Worm (Caenorhabditis elegans) whole organism, L2 larva: ENCODE measurements around the gene cpt-5.

Experiments
- F13H6.1 ChIP-seq: sonication (generic microtip); optimal IDR thresholded peaks from 2 replicates; lab custom pipeline; 2016; ENCODE audit warnings: missing genetic modification characterization, missing compliant biosample characterization
- R02D3.7 ChIP-seq: fragments of 150-350 bp; optimal IDR thresholded peaks from 2 replicates; lab custom pipeline; 2014; ENCODE audit warnings: missing biosample characterization, missing genetic modification characterization
- Y55F3AM.14 ChIP-seq: fragments of 200-800 bp; sonication (Bioruptor generic); optimal IDR thresholded peaks from 2 replicates; lab custom pipeline; 2018; ENCODE audit warnings: mild to moderate bottlenecking, missing genetic modification characterization, missing compliant biosample characterization
- alr-1 ChIP-seq: fragments of 150-350 bp; optimal IDR thresholded peaks from 2 replicates; lab custom pipeline; 2014; ENCODE audit warnings: missing biosample characterization, missing genetic modification characterization
- ama-1 ChIP-seq: fragments of 150-350 bp; optimal IDR thresholded peaks from 2 replicates; lab custom pipeline; 2018; ENCODE audit warnings: inconsistent platforms
- ceh-82 ChIP-seq: fragments of 150-350 bp; optimal IDR thresholded peaks from 2 replicates; lab custom pipeline; 2014; ENCODE audit warnings: missing biosample characterization, missing genetic modification characterization
- crh-2 ChIP-seq: sonication (generic microtip); optimal IDR thresholded peaks from 2 replicates; lab custom pipeline; 2017; ENCODE audit warnings: missing biosample characterization, missing genetic modification characterization
- dmd-4 ChIP-seq: sonication (generic microtip); optimal IDR thresholded peaks from 2 replicates; lab custom pipeline; 2017; ENCODE audit warnings: missing biosample characterization, missing genetic modification characterization
- elt-3 ChIP-seq: sonication (generic microtip); optimal IDR thresholded peaks from 2 replicates; lab custom pipeline; 2017; ENCODE audit warnings: missing biosample characterization, missing genetic modification characterization
- lin-11 ChIP-seq: fragments of 150-350 bp; sonication (generic microtip); optimal IDR thresholded peaks from 2 replicates; lab custom pipeline; 2014; ENCODE audit warnings: missing biosample characterization, missing genetic modification characterization, inconsistent platforms, mixed read lengths
- lin-39 ChIP-seq: fragments of 150-350 bp; optimal IDR thresholded peaks from 2 replicates; lab custom pipeline; 2014; ENCODE audit warnings: missing biosample characterization, missing genetic modification reagents, missing genetic modification characterization
- mab-5 ChIP-seq: fragments of 150-350 bp; optimal IDR thresholded peaks from 2 replicates; lab custom pipeline; 2014; ENCODE audit warnings: missing biosample characterization, missing genetic modification characterization
- nhr-11 ChIP-seq: fragments of 150-350 bp; optimal IDR thresholded peaks from 2 replicates; lab custom pipeline; 2014; ENCODE audit warnings: missing biosample characterization, missing genetic modification characterization
- nhr-129 ChIP-seq: fragments of 150-350 bp; optimal IDR thresholded peaks from 2 replicates; lab custom pipeline; 2014; ENCODE audit warnings: missing biosample characterization, missing genetic modification characterization
- nhr-21 ChIP-seq: fragments of 150-350 bp; optimal IDR thresholded peaks from 2 replicates; lab custom pipeline; 2014; ENCODE audit warnings: missing biosample characterization, missing genetic modification characterization
- nhr-23 ChIP-seq: fragments of 150-350 bp; optimal IDR thresholded peaks from 2 replicates; lab custom pipeline; 2014; ENCODE audit warnings: missing biosample characterization, missing genetic modification reagents, missing genetic modification characterization
- nhr-237 ChIP-seq: fragments of 150-350 bp; optimal IDR thresholded peaks from 2 replicates; lab custom pipeline; 2014; ENCODE audit warnings: missing biosample characterization, missing genetic modification characterization
- nhr-25 ChIP-seq: fragments of 150-350 bp; sonication (generic microtip); optimal IDR thresholded peaks from 3 replicates; lab custom pipeline; 2014; ENCODE audit warnings: missing biosample characterization, missing genetic modification characterization
- nhr-77 ChIP-seq: fragments of 150-350 bp; optimal IDR thresholded peaks from 2 replicates; lab custom pipeline; 2014; ENCODE audit warnings: missing biosample characterization, missing genetic modification characterization
- sem-4 ChIP-seq: fragments of 150-350 bp; optimal IDR thresholded peaks from 2 replicates; lab custom pipeline; 2014; ENCODE audit warnings: missing biosample characterization, missing genetic modification reagents, missing genetic modification characterization
- skn-1 ChIP-seq: sonication (generic microtip); optimal IDR thresholded peaks from 2 replicates; lab custom pipeline; 2017; ENCODE audit warnings: missing biosample characterization, missing genetic modification characterization
- sma-3 ChIP-seq: sonication (generic microtip); optimal IDR thresholded peaks from 2 replicates; lab custom pipeline; 2016; ENCODE audit warnings: missing genetic modification reagents, missing genetic modification characterization, missing compliant biosample characterization
- sma-9 ChIP-seq, 2 experiments: fragments of 150-350 bp in 1 of 2; sonication (generic microtip) in 1 of 2; optimal IDR thresholded peaks; 2 replicates each; lab custom pipeline; 2014 to 2016; ENCODE audit warnings: missing genetic modification characterization in 2 of 2, mild to moderate bottlenecking in 1 of 2, missing biosample characterization in 1 of 2, missing compliant biosample characterization in 1 of 2, missing genetic modification reagents in 1 of 2, moderate library complexity in 1 of 2
- snpc-4 ChIP-seq: fragments of 150-350 bp; optimal IDR thresholded peaks from 2 replicates; lab custom pipeline; 2014; ENCODE audit warnings: missing biosample characterization, missing genetic modification characterization
- unc-55 ChIP-seq: fragments of 150-350 bp; sonication (generic microtip); optimal IDR thresholded peaks from 3 replicates; lab custom pipeline; 2014; ENCODE audit warnings: missing biosample characterization, missing genetic modification reagents, missing genetic modification characterization
- unc-62 ChIP-seq: fragments of 150-350 bp; optimal IDR thresholded peaks from 2 replicates; lab custom pipeline; 2014; ENCODE audit warnings: missing biosample characterization, missing genetic modification reagents, missing genetic modification characterization
- ztf-1 ChIP-seq: fragments of 200-800 bp; sonication (Bioruptor generic); conservative IDR thresholded peaks from 2 replicates; pipeline ENCODE4 v1.3.6; 2022; ENCODE audit warnings: missing genetic modification characterization, missing compliant biosample characterization
- ztf-11 ChIP-seq: sonication (generic microtip); optimal IDR thresholded peaks from 2 replicates; lab custom pipeline; 2017; ENCODE audit warnings: missing biosample characterization, missing genetic modification characterization

Gene cpt-5

DNA sequence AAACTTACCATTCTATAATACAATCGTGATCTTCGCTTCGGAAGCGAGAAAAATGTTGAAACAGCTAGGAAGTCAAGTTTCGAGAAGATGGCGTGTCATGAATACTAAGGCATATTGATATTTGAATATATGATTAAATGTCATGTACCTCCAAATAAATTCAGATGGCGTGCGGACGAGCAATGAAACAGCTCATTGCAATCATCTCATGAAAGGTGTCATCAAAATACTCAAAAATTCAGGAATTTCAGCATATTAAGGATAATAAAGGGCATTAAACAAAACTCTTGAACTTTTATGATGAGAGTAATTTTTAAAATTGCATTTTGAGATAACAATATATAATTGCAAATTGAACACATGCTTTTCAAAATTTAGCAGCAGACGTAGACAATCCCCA is 42.4 kb downstream of the cpt-5 start, which contains the start of gene gcy-32:
Gene gcy-32 (minus strand): TSS at position 101 of the 400 bp plus-strand sequence.
- TF ChIP-seq snpc-4 (tag; lab: Kevin White, UChicago) (no peak), ztf-11 (tag; lab: Kevin White, UChicago) (no peak), nhr-77 (tag; lab: Kevin White, UChicago) (no peak), alr-1 (tag; lab: Kevin White, UChicago) (no peak), unc-55 (GFP tag; lab: Kevin White, UChicago) (no peak), ama-1 (no peak), Y55F3AM.14 (no peak), crh-2 (tag; lab: Kevin White, UChicago) (no peak), F13H6.1 (tag; lab: Kevin White, UChicago) (no peak), skn-1 (tag; lab: Kevin White, UChicago) (no peak), nhr-21 (no peak), sem-4 (tag; lab: Kevin White, UChicago) (no peak), nhr-129 (tag; lab: Kevin White, UChicago) (no peak), elt-3 (tag; lab: Kevin White, UChicago) (no peak)

DNA sequence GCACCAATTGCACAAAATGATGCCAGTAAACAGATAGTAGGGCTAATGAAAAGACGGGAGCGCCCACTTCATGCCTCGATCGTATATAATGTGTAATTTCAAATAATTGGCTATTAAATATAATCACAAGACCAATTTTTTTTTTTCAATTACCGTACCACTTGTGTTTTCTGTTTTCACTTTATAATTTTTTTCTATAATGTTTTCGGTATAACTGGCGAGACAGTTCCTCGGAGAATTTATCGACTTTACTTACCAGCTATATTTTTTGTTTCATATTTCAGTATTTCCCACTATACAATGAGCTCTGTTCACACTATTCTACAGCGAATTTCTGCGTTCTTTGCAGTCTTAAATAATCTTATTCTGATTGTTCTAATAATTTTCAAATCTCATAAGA is 43.2 kb downstream of the cpt-5 start, which contains the start of gene str-252:
Gene str-252 (plus strand): TSS at position 301 of the 400 bp plus-strand sequence.
- TF ChIP-seq dmd-4 (tag; lab: Kevin White, UChicago) (no peak), crh-2 (tag; lab: Kevin White, UChicago) (no peak), lin-39 (tag; lab: Kevin White, UChicago) (no peak)
- TF ChIP-seq, all 48 proteins: peak for 0

DNA sequence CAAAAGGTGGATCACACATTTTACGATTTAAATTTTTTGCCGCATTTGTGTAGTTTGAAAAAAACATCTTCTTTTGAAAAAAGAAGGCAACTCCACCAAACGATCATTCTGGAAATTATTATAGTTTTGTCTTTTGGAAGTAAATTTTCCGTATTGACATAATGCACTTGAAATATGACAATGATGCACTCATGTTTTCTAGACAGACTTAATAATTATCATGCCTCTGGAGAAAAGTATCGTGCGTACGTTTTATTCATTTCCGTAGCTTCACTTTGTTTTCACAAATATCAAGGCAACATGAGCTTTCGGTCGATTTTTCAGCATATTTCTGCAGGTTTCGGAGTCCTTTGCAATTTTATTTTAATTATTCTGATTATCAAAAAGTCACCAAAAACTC is 45.3 kb downstream of the cpt-5 start, which contains the start of gene str-250:
Gene str-250 (plus strand): TSS at position 301 of the 400 bp plus-strand sequence.
- TF ChIP-seq sma-3 (GFP tag; lab: Kevin White, UChicago): no peak
- TF ChIP-seq lin-11 (tag; lab: Kevin White, UChicago): no peak
- TF ChIP-seq nhr-11 (tag; lab: Kevin White, UChicago): no peak
- TF ChIP-seq nhr-23 (tag; lab: Kevin White, UChicago): no peak

- no peak for TF ChIP-seq R02D3.7 (tag; lab: Kevin White, UChicago)
Measured at ce11 chrV:13920730-13921129, 47.7 kb downstream of the cpt-5 start, which contains the start of gene srx-42. TSS of gene srx-42 (plus strand) at chrV:13921030.

DNA sequence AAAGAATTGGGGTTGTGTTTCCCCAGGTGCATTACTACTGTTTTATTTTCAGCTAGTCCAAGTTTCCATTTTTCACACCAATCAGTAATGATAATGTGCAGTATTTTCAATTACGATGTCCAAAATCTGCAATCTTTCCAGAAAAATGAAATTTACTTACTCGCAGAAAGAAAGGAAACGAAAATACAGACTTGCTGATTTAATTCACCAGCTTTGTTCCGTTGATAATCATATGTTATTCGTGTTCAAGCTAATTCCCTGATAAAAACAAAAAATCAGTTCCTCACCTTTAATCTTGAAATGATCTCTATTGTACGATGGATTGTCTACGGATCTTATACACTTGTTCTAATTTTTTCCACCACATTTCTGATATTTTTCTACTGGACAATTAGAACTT is 50.9 kb downstream of the cpt-5 start, which contains the start of gene srxa-11:
Gene srxa-11 (plus strand): TSS at position 301 of the 400 bp plus-strand sequence.
- TF ChIP-seq sma-3 (GFP tag; lab: Kevin White, UChicago): no peak
- TF ChIP-seq nhr-25 (tag; lab: Kevin White, UChicago): no peak
- no peak for TF ChIP-seq snpc-4 (tag; lab: Kevin White, UChicago)
- no peak for TF ChIP-seq unc-62 (GFP tag; lab: Kevin White, UChicago)
- no peak for TF ChIP-seq sem-4 (tag; lab: Kevin White, UChicago)
- TF ChIP-seq sma-9 (GFP tag; optimal IDR thresholded peaks at IDR 0.05; lab: Kevin White, UChicago): no peak
- no peak for TF ChIP-seq sma-9 (tag; optimal IDR thresholded peaks at IDR 0.05; lab: Kevin White, UChicago)
- TF ChIP-seq lin-39 (tag; lab: Kevin White, UChicago): no peak
- no peak for TF ChIP-seq ceh-82 (tag; lab: Kevin White, UChicago)
- no peak for TF ChIP-seq nhr-23 (tag; lab: Kevin White, UChicago)
- TF ChIP-seq mab-5: no peak
- no peak for TF ChIP-seq ztf-1 (GFP tag; lab: Robert Waterston, UW)
- TF ChIP-seq dmd-4 (tag; lab: Kevin White, UChicago): no peak
- no peak for TF ChIP-seq nhr-237 (tag; lab: Kevin White, UChicago)
- TF ChIP-seq alr-1 (tag; lab: Kevin White, UChicago): no peak
